Fruit fly (Drosophila melanogaster) whole organism, wandering third instar larva: ENCODE results near the gene CG31793.

Experiments used
- Hr78 ChIP-seq: fragments of >200 bp; optimal IDR thresholded peaks from 2 replicates; lab custom pipeline; 2017; ENCODE audit warnings: missing biosample characterization, missing genetic modification characterization
- Jra ChIP-seq: sonication (Bioruptor generic); optimal IDR thresholded peaks from 2 replicates; lab custom pipeline; 2016; ENCODE audit warnings: missing biosample characterization, missing genetic modification characterization
- Mio ChIP-seq: sonication (Bioruptor generic); optimal IDR thresholded peaks from 2 replicates; lab custom pipeline; 2016; ENCODE audit warnings: missing biosample characterization, missing genetic modification characterization
- OdsH ChIP-seq: fragments of 200-800 bp; sonication (Bioruptor generic); optimal IDR thresholded peaks from 2 replicates; lab custom pipeline; 2016; ENCODE audit warnings: missing biosample characterization, mild to moderate bottlenecking, missing genetic modification characterization
- br ChIP-seq: fragments of 200-800 bp; sonication (Bioruptor generic); optimal IDR thresholded peaks from 2 replicates; lab custom pipeline; 2016; ENCODE audit warnings: missing biosample characterization, missing genetic modification characterization
- pan ChIP-seq: fragments of >200 bp; optimal IDR thresholded peaks from 2 replicates; lab custom pipeline; 2017
- psq ChIP-seq: fragments of 200-800 bp; sonication (Bioruptor generic); optimal IDR thresholded peaks from 3 replicates; lab custom pipeline; 2017; ENCODE audit warnings: missing biosample characterization, mild to moderate bottlenecking, missing genetic modification characterization, moderate library complexity

DNA sequence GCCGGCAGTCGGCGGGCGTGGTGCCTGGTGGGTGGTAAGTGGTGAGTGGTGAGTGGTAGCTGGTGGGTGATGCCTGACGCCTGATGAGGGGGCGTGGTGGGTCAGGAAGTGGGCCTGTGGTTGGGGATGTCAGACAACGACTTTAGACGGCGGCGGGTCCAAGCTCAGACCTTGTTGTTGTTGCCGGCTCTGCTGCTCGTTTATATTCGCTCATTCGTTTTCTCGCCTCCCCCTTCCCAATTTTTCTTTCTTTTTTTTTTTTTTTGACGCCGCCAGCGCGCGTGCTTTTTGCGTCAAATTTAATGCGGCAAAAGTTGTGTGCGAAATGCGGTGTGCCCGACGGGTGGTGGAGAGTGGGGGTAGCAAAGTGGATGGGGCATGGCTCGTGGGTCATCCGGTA lies 16.5 kb downstream of the CG31793 start:
- TF ChIP-seq pan (lab: Kevin White, UChicago), result no peak
- no peak for TF ChIP-seq OdsH (GFP tag; lab: Kevin White, UChicago)
- no peak for TF ChIP-seq psq (GFP tag; lab: Kevin White, UChicago)
- TF ChIP-seq br (GFP tag; lab: Kevin White, UChicago), result no peak
- TF ChIP-seq Hr78 (GFP tag; lab: Kevin White, UChicago), result no peak
- TF ChIP-seq Jra (GFP tag; lab: Kevin White, UChicago), result no peak
- no peak for TF ChIP-seq Mio (GFP tag; lab: Kevin White, UChicago)
